Worm (Caenorhabditis elegans): ENCODE data around the gene sdz-8.

Gene sdz-8

DNA sequence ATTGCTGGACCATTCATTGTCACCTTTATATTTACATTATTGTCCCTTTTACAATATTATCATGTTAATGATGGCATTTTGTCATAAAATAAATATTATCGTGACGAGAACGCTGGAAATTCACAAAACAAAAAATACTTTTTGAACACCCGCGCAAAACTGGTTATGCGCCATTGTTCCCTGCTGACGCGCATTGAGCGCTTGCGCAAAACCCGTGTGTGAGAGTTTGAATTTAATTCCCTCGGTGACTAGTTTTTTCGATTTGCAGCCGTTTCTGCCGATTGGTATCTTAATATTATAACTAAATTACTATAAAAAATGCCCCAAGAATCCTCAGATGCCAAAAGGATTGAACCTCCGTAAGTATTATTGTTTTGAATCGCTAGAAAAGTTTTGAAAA lies 5.5 kb upstream of the sdz-8 start, which contains the start of gene pafo-1 (continued):
- no peak for TF ChIP-seq nhr-12 (tag; optimal IDR thresholded peaks at IDR 0.05)
- TF ChIP-seq nhr-25 (tag; optimal IDR thresholded peaks at IDR 0.05) = peak; percentile 66
- no peak for TF ChIP-seq nhr-28 (tag; optimal IDR thresholded peaks at IDR 0.05)
- TF ChIP-seq pqm-1 (tag; optimal IDR thresholded peaks at IDR 0.05) = peak; percentile 23
- TF ChIP-seq pha-4 (tag; optimal IDR thresholded peaks at IDR 0.05) = peak; percentile 90
- no peak for TF ChIP-seq nhr-11 (tag; optimal IDR thresholded peaks at IDR 0.05)
- no peak for TF ChIP-seq nhr-77 (tag; optimal IDR thresholded peaks at IDR 0.05)
- TF ChIP-seq ztf-4 (tag; optimal IDR thresholded peaks at IDR 0.05) = no peak
- TF ChIP-seq ztf-11 (tag; optimal IDR thresholded peaks at IDR 0.05) = no peak
- no peak for TF ChIP-seq nhr-76 (tag; optimal IDR thresholded peaks at IDR 0.05)
- TF ChIP-seq eor-1 (tag; optimal IDR thresholded peaks at IDR 0.05) = no peak
- TF ChIP-seq nhr-23 (tag; optimal IDR thresholded peaks at IDR 0.05) = peak; percentile 80
- peak; percentile 89 for TF ChIP-seq nhr-43 (tag; optimal IDR thresholded peaks at IDR 0.05; ENCODE audit: poor library complexity, severe bottlenecking)
- TF ChIP-seq aly-2 (tag; optimal IDR thresholded peaks at IDR 0.05) = peak; percentile 73
- TF ChIP-seq ceh-28 (tag; optimal IDR thresholded peaks at IDR 0.05) = peak; percentile 61

DNA sequence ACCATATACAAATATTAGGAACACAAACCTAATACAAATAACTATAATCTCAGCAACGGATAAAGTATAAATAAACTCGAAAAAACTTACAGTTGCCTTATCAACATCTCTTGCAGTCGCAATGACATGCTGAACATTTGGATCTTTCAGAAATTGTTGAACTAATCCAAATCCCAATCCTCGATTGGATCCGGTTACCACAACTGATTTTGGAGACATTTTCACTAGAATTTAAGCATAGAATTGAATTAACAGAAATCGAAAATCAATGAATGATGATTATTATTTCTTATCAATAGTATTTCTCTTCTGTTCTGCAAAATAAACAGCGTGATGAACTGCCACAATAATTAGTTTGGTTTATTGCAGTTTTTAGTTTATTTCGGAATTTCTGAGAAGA lies 4.2 kb upstream of the sdz-8 start, which contains the start of the genes C55A6.11 and C55A6.7:
Gene C55A6.11, plus strand, starts transcription at position 301 of the 400 bp plus-strand sequence.
Gene C55A6.7, minus strand, starts transcription at position 316 of the 400 bp plus-strand sequence.
- TF ChIP-seq ZK546.5 (tag; optimal IDR thresholded peaks at IDR 0.05) (no peak), ceh-82 (tag; optimal IDR thresholded peaks at IDR 0.05) (no peak), nhr-43 (tag; optimal IDR thresholded peaks at IDR 0.05; ENCODE audit: poor library complexity, severe bottlenecking) (no peak), skn-1 (tag; optimal IDR thresholded peaks at IDR 0.05) (no peak), elt-1 (tag; optimal IDR thresholded peaks at IDR 0.05) (no peak), snpc-4 (tag; optimal IDR thresholded peaks at IDR 0.05) (no peak), nhr-23 (tag; optimal IDR thresholded peaks at IDR 0.05) (no peak)

ce11 chrV:11517789-11518188 lies 1.8 kb upstream of the sdz-8 start, which contains the start of gene C55A6.4:
Gene C55A6.4 (minus strand): TSS chrV:11517889.
- no peak for TF ChIP-seq fkh-10 (GFP tag; optimal IDR thresholded peaks at IDR 0.05)
- TF ChIP-seq ceh-9 (tag; optimal IDR thresholded peaks at IDR 0.05) = no peak
- TF ChIP-seq jun-1 (tag; optimal IDR thresholded peaks at IDR 0.05) = no peak
- TF ChIP-seq nhr-76 (tag; optimal IDR thresholded peaks at IDR 0.05) = no peak
- no peak for TF ChIP-seq nhr-23 (tag; optimal IDR thresholded peaks at IDR 0.05)
- no peak for TF ChIP-seq ZK546.5 (tag; optimal IDR thresholded peaks at IDR 0.05)
- no peak for TF ChIP-seq ztf-4 (tag; optimal IDR thresholded peaks at IDR 0.05)
- no peak for TF ChIP-seq sea-2 (GFP tag; optimal IDR thresholded peaks at IDR 0.05)

DNA sequence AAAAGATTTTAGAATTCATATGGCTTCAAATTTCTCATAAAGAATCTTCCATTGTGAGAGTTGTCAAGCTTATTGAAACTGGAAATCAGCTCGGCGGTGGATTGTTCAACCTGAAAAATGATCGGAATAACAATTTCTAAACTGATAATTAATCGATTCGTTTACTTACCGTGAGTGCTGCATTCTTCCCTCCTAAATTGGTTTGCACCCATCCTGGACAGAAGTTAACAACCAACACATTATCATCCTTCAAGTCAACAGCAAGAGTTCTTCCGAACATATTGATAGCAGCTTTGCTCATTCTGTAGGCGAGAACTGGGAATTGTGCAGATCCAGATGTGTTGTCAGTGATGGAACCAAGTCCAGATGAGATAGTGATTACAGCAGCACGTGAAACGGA lies 846 bp downstream of the sdz-8 start:
- TF ChIP-seq zag-1 (tag; optimal IDR thresholded peaks at IDR 0.05) = no peak
- no peak for TF ChIP-seq elt-1 (tag; optimal IDR thresholded peaks at IDR 0.05)
- TF ChIP-seq nhr-12 (tag; optimal IDR thresholded peaks at IDR 0.05) = no peak
- TF ChIP-seq R02D3.7 (tag; optimal IDR thresholded peaks at IDR 0.05) = no peak
- no peak for TF ChIP-seq nhr-67 (tag; optimal IDR thresholded peaks at IDR 0.05)
- no peak for TF ChIP-seq lin-39 (tag; optimal IDR thresholded peaks at IDR 0.05)
- no peak for TF ChIP-seq nhr-43 (tag; optimal IDR thresholded peaks at IDR 0.05; ENCODE audit: poor library complexity, severe bottlenecking)
- TF ChIP-seq pqm-1 (tag; optimal IDR thresholded peaks at IDR 0.05) = no peak

- TF ChIP-seq fkh-2 (tag; optimal IDR thresholded peaks at IDR 0.05) = no peak
- TF ChIP-seq pha-4 (tag; optimal IDR thresholded peaks at IDR 0.05) = peak; percentile 93
These were observed 1.3 kb downstream of the sdz-8 start, which contains the start of gene C55A6.6 for ce11 chrV:11514677-11515076. Gene C55A6.6 (minus strand): TSS chrV:11514737.

- peak; percentile 41 for TF ChIP-seq pha-4 (tag; optimal IDR thresholded peaks at IDR 0.05)
- TF ChIP-seq zag-1 (tag; optimal IDR thresholded peaks at IDR 0.05) = no peak
- TF ChIP-seq elt-1 (tag; optimal IDR thresholded peaks at IDR 0.05) = no peak
These were observed 2.6 kb downstream of the sdz-8 start, which contains the start of gene C55A6.3 for ce11 chrV:11513432-11513831. Gene C55A6.3 (minus strand): TSS chrV:11513532.

DNA sequence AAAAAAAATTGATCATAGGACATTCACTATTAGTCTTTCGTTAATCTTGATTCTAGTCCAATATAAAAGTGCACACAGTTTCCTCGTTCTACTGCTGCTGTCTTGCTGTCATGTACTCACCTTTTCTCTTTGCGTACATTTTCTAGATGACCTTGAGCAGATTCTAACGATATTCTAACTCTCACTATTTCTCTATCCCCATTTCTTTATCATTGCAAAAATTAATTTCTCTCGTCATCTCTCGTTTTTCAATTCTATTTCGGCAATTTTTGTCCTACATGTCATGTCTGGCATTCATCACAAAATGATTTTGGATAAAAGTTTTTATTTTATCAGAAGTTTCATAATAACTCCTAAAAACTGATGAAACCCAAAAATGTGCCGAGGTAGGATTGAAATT lies 7.2 kb downstream of the sdz-8 start, which contains the start of gene ttll-5:
Gene ttll-5, plus strand, starts transcription at position 288 of the 400 bp plus-strand sequence.
- TF ChIP-seq nhr-67 (tag; optimal IDR thresholded peaks at IDR 0.05) (no peak), nhr-28 (tag; optimal IDR thresholded peaks at IDR 0.05) (no peak), nhr-25 (tag; optimal IDR thresholded peaks at IDR 0.05) (peak; percentile 83)

All from whole organism, L3 larva.